Worm (Caenorhabditis elegans): ENCODE results near the gene elpc-3.
A peak's percentile ranks its signal among the peaks of the same experiment; 100 is the strongest.

Gene elpc-3

DNA sequence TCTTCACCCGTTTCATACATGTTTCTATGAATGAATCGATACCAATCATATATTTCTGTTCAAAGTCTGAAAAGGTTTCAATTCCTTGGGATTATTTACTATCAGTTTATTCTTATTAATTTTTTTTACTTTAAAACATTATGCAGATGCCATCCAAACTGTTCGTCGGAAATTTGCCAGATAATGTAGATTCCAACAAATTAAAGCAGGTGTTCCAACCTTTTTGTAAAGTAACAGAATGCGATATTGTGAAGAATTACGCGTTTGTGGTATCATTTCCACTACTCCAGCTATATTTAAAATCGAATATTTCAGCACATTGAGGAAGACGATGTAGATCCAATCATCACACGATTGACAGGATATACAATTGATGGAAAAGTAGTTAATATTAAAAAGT lies 10.9 kb upstream of the elpc-3 start, which contains the start of gene rnp-1:
Gene rnp-1, plus strand, starts transcription at position 145 of the 400 bp plus-strand sequence.
- TF ChIP-seq mel-28 (tag; optimal IDR thresholded peaks at IDR 0.05; ENCODE audit: borderline replicate concordance) (no peak), B0336.3 (GFP tag; IDR thresholded peaks at IDR 0.05) (peak; percentile 58; the same call in 1 of the 2 replicates), atf-7 (tag; optimal IDR thresholded peaks at IDR 0.05) (no peak), sea-2 (GFP tag; IDR thresholded peaks at IDR 0.05) (no peak), F49E8.2 (tag; optimal IDR thresholded peaks at IDR 0.05; ENCODE audit: insufficient read depth) (peak; percentile 16), ceh-100 (GFP tag; IDR thresholded peaks at IDR 0.05) (0 out of 2 replicates have a peak, but pooled peaks have one; percentile 23), mcd-1 (GFP tag; IDR thresholded peaks at IDR 0.05) (no peak), mes-4 (tag; optimal IDR thresholded peaks at IDR 0.05) (no peak), lin-35 (GFP tag; optimal IDR thresholded peaks at IDR 0.05) (peak in 1 of 3 experiments; percentile 4), Y56A3A.18 (GFP tag; IDR thresholded peaks at IDR 0.05) (0 out of 2 replicates have a peak, but pooled peaks have one; percentile 10), F22D6.2 (tag; optimal IDR thresholded peaks at IDR 0.05) (no peak), attf-6 (GFP tag; IDR thresholded peaks at IDR 0.05) (0 out of 2 replicates have a peak, but pooled peaks have one; percentile 11), nfya-2 (GFP tag; IDR thresholded peaks at IDR 0.05) (no peak), pbrm-1 (GFP tag; IDR thresholded peaks at IDR 0.05) (0 out of 2 replicates have a peak, but pooled peaks have one; percentile 29), rpc-1 (optimal IDR thresholded peaks at IDR 0.05) (no peak), rpc-1 (tag; optimal IDR thresholded peaks at IDR 0.05) (no peak), ztf-25 (GFP tag; IDR thresholded peaks at IDR 0.05) (no peak), nhr-27 (tag; optimal IDR thresholded peaks at IDR 0.05) (no peak), lag-1 (GFP tag; IDR thresholded peaks at IDR 0.05) (no peak), Y67H2A.10 (GFP tag; conservative IDR thresholded peaks at IDR 0.05) (no peak), hmg-1.2 (GFP tag; IDR thresholded peaks at IDR 0.05) (0 out of 2 replicates have a peak, but pooled peaks have one; percentile 8), ztf-26 (tag; optimal IDR thresholded peaks at IDR 0.05) (no peak), Y53F4B.3 (GFP tag; IDR thresholded peaks at IDR 0.05) (no peak), nfya-1 (tag; optimal IDR thresholded peaks at IDR 0.05; ENCODE audit: borderline replicate concordance, insufficient read depth) (no peak), fkh-3 (tag; optimal IDR thresholded peaks at IDR 0.05) (no peak), him-1 (tag; optimal IDR thresholded peaks at IDR 0.05) (no peak), madf-3 (GFP tag; IDR thresholded peaks at IDR 0.05) (no peak), cebp-1 (GFP tag; IDR thresholded peaks at IDR 0.05) (no peak), cebp-1 (tag; optimal IDR thresholded peaks at IDR 0.05) (no peak), ama-1 (optimal IDR thresholded peaks at IDR 0.05) (peak; percentile 15), ama-1 (GFP tag; optimal IDR thresholded peaks at IDR 0.05) (peak in 1 of 2 experiments; percentile 72), C06A6.2 (GFP tag; conservative IDR thresholded peaks at IDR 0.05) (no peak), B0035.1 (tag; optimal IDR thresholded peaks at IDR 0.05) (no peak), hlh-26 (GFP tag; conservative IDR thresholded peaks at IDR 0.05) (no peak), tlf-1 (GFP tag; optimal IDR thresholded peaks at IDR 0.05) (peak; percentile 24), B0261.1 (tag; optimal IDR thresholded peaks at IDR 0.05) (no peak), nfyb-1 (GFP tag; IDR thresholded peaks at IDR 0.05) (peak; percentile 17; the same call in 1 of the 2 replicates), nhr-80 (tag; optimal IDR thresholded peaks at IDR 0.05) (no peak), F55B11.4 (tag; optimal IDR thresholded peaks at IDR 0.05; ENCODE audit: borderline replicate concordance, insufficient read depth) (no peak), Y53G8AR.9 (GFP tag; conservative IDR thresholded peaks at IDR 0.05) (0 out of 2 replicates have a peak, but pooled peaks have one; percentile 36), D2030.7 (GFP tag; IDR thresholded peaks at IDR 0.05) (no peak)

Data from whole organism, young adult.